Worm (Caenorhabditis elegans) whole organism, early embryonic: ENCODE results near the gene nhr-253.

Experiments used
- B0310.2 ChIP-seq: sonication (generic microtip); optimal IDR thresholded peaks from 2 replicates; lab custom pipeline; 2016; ENCODE audit warnings: mild to moderate bottlenecking, missing genetic modification characterization, missing compliant biosample characterization
- F13C5.2 ChIP-seq: sonication (generic microtip); optimal IDR thresholded peaks from 2 replicates; lab custom pipeline; 2017; ENCODE audit warnings: mild to moderate bottlenecking, missing genetic modification characterization, inconsistent platforms, missing compliant biosample characterization
- aly-1 ChIP-seq: sonication (generic microtip); optimal IDR thresholded peaks from 2 replicates; lab custom pipeline; 2016; ENCODE audit warnings: missing genetic modification characterization, missing compliant biosample characterization
- ama-1 ChIP-seq: fragments of 150-350 bp; optimal IDR thresholded peaks from 2 replicates; lab custom pipeline; 2014
- ceh-13 ChIP-seq: fragments of 200-800 bp; sonication (Bioruptor generic); optimal IDR thresholded peaks from 2 replicates; lab custom pipeline; 2018; ENCODE audit warnings: mild to moderate bottlenecking, missing genetic modification characterization, missing compliant biosample characterization
- ceh-36 ChIP-seq: sonication (generic microtip); optimal IDR thresholded peaks from 2 replicates; lab custom pipeline; 2016; ENCODE audit warnings: missing genetic modification characterization, inconsistent platforms, missing compliant biosample characterization
- ets-7 ChIP-seq: sonication (generic microtip); optimal IDR thresholded peaks from 2 replicates; lab custom pipeline; 2016; ENCODE audit warnings: missing genotype, missing genetic modification characterization, missing compliant biosample characterization
- flt-1 ChIP-seq: fragments of 200-800 bp; sonication (Bioruptor generic); IDR thresholded peaks from 2 replicates; pipeline ENCODE4 v1.3.6; 2022; ENCODE audit warnings: missing genetic modification characterization, missing compliant biosample characterization
- hmbx-1 ChIP-seq: sonication (generic microtip); optimal IDR thresholded peaks from 2 replicates; lab custom pipeline; 2016; ENCODE audit warnings: mild to moderate bottlenecking, missing genetic modification characterization, missing compliant biosample characterization
- hmg-4 ChIP-seq: fragments of 200-800 bp; sonication (Bioruptor generic); optimal IDR thresholded peaks from 2 replicates; lab custom pipeline; 2018; ENCODE audit warnings: mild to moderate bottlenecking, missing genetic modification characterization, missing compliant biosample characterization
- hnd-1 ChIP-seq: sonication (generic microtip); optimal IDR thresholded peaks from 2 replicates; lab custom pipeline; 2016; ENCODE audit warnings: missing genetic modification characterization, missing compliant biosample characterization
- pes-1 ChIP-seq: fragments of 200-800 bp; sonication (Bioruptor generic); IDR thresholded peaks from 2 replicates; pipeline ENCODE4 v1.3.6; 2022; ENCODE audit warnings: missing genetic modification reagents, missing genetic modification characterization, missing compliant biosample characterization
- scrt-1 ChIP-seq: fragments of 200-800 bp; sonication (Bioruptor generic); IDR thresholded peaks from 2 replicates; pipeline ENCODE4 v1.3.6; 2022; ENCODE audit warnings: missing genetic modification characterization, missing compliant biosample characterization
- sea-1 ChIP-seq: fragments of 200-800 bp; sonication (Bioruptor generic); conservative IDR thresholded peaks from 2 replicates; pipeline ENCODE4 v1.3.6; 2022; ENCODE audit warnings: missing genetic modification characterization, missing compliant biosample characterization
- tbx-11 ChIP-seq: fragments of 200-800 bp; sonication (Bioruptor generic); IDR thresholded peaks from 2 replicates; pipeline ENCODE4 v1.3.6; 2022; ENCODE audit warnings: missing genetic modification characterization, missing compliant biosample characterization
- tbx-37 ChIP-seq: fragments of 200-800 bp; sonication (Bioruptor generic); conservative IDR thresholded peaks from 2 replicates; pipeline ENCODE4 v1.3.6; 2022; ENCODE audit warnings: missing genetic modification reagents, missing genetic modification characterization, missing compliant biosample characterization
- tra-4 ChIP-seq: sonication (generic microtip); optimal IDR thresholded peaks from 2 replicates; lab custom pipeline; 2017; ENCODE audit warnings: missing genetic modification characterization, missing compliant biosample characterization

nhr-253 gene

ce11 chrV:358473-358872 is 37.9 kb upstream of the nhr-253 start:
- no peak for TF ChIP-seq ceh-13 (GFP tag; lab: Kevin White, UChicago)
- no peak for TF ChIP-seq F13C5.2 (tag; lab: Kevin White, UChicago)
- no peak for TF ChIP-seq scrt-1 (GFP tag; lab: Robert Waterston, UW)
- TF ChIP-seq tbx-37, result no peak
- no peak for TF ChIP-seq hmg-4
- TF ChIP-seq ceh-36 (tag; lab: Kevin White, UChicago), result no peak
- no peak for TF ChIP-seq flt-1 (GFP tag; lab: Robert Waterston, UW)
- TF ChIP-seq ama-1 (lab: Kevin White, UChicago), result no peak
- TF ChIP-seq tbx-11 (GFP tag; lab: Robert Waterston, UW), result no peak
- TF ChIP-seq pes-1 (GFP tag; lab: Robert Waterston, UW), result no peak
- TF ChIP-seq tra-4 (tag; lab: Kevin White, UChicago), result no peak
- TF ChIP-seq aly-1 (tag; lab: Kevin White, UChicago), result no peak
- TF ChIP-seq ets-7 (tag; lab: Kevin White, UChicago), result no peak
- no peak for TF ChIP-seq hmbx-1
- no peak for TF ChIP-seq sea-1 (GFP tag; lab: Robert Waterston, UW)
- no peak for TF ChIP-seq hnd-1 (tag; lab: Kevin White, UChicago)
- no peak for TF ChIP-seq B0310.2 (tag; lab: Kevin White, UChicago)

ce11 chrV:359466-359865 is 36.9 kb upstream of the nhr-253 start, which contains the start of gene T22H9.1:
Gene T22H9.1, plus strand, starts transcription at chrV:359766.
- TF ChIP-seq flt-1 (GFP tag; lab: Robert Waterston, UW) (no peak), tbx-11 (GFP tag; lab: Robert Waterston, UW) (no peak), ets-7 (tag; lab: Kevin White, UChicago) (no peak), scrt-1 (GFP tag; lab: Robert Waterston, UW) (no peak), tbx-37 (no peak), B0310.2 (tag; lab: Kevin White, UChicago) (no peak), ceh-36 (tag; lab: Kevin White, UChicago) (no peak), pes-1 (GFP tag; lab: Robert Waterston, UW) (no peak), aly-1 (tag; lab: Kevin White, UChicago) (no peak), ceh-13 (GFP tag; lab: Kevin White, UChicago) (no peak), hmbx-1 (no peak), tra-4 (tag; lab: Kevin White, UChicago) (no peak), hmg-4 (no peak), hnd-1 (tag; lab: Kevin White, UChicago) (no peak), ama-1 (lab: Kevin White, UChicago) (no peak), sea-1 (GFP tag; lab: Robert Waterston, UW) (no peak), F13C5.2 (tag; lab: Kevin White, UChicago) (no peak)

ce11 chrV:360068-360467 is 36.3 kb upstream of the nhr-253 start:
- TF ChIP-seq F13C5.2 (tag; lab: Kevin White, UChicago), result no peak

ce11 chrV:361291-361690 is 35.1 kb upstream of the nhr-253 start:
- no peak for TF ChIP-seq scrt-1 (GFP tag; lab: Robert Waterston, UW)
- TF ChIP-seq B0310.2 (tag; lab: Kevin White, UChicago), result no peak
- TF ChIP-seq aly-1 (tag; lab: Kevin White, UChicago), result peak; percentile 0

- TF ChIP-seq B0310.2 (tag; lab: Kevin White, UChicago), result no peak
- no peak for TF ChIP-seq tra-4 (tag; lab: Kevin White, UChicago)
- no peak for TF ChIP-seq F13C5.2 (tag; lab: Kevin White, UChicago)
- no peak for TF ChIP-seq scrt-1 (GFP tag; lab: Robert Waterston, UW)
- no peak for TF ChIP-seq tbx-37
- TF ChIP-seq hmg-4, result no peak
- no peak for TF ChIP-seq hnd-1 (tag; lab: Kevin White, UChicago)
- no peak for TF ChIP-seq ceh-36 (tag; lab: Kevin White, UChicago)
- TF ChIP-seq aly-1 (tag; lab: Kevin White, UChicago), result no peak
- TF ChIP-seq sea-1 (GFP tag; lab: Robert Waterston, UW), result no peak
- no peak for TF ChIP-seq flt-1 (GFP tag; lab: Robert Waterston, UW)
- TF ChIP-seq ama-1 (lab: Kevin White, UChicago), result no peak
- TF ChIP-seq ets-7 (tag; lab: Kevin White, UChicago), result no peak
- TF ChIP-seq pes-1 (GFP tag; lab: Robert Waterston, UW), result no peak
- no peak for TF ChIP-seq ceh-13 (GFP tag; lab: Kevin White, UChicago)
- TF ChIP-seq hmbx-1, result no peak
- no peak for TF ChIP-seq tbx-11 (GFP tag; lab: Robert Waterston, UW)
These were observed 31.7 kb upstream of the nhr-253 start, which contains the start of gene mltn-6 for ce11 chrV:364650-365049. Gene mltn-6, plus strand, starts transcription at chrV:364950.

- TF ChIP-seq tra-4 (tag; lab: Kevin White, UChicago) (no peak), pes-1 (GFP tag; lab: Robert Waterston, UW) (no peak), ama-1 (lab: Kevin White, UChicago) (no peak), ceh-36 (tag; lab: Kevin White, UChicago) (no peak), ets-7 (tag; lab: Kevin White, UChicago) (no peak), tbx-11 (GFP tag; lab: Robert Waterston, UW) (no peak), sea-1 (GFP tag; lab: Robert Waterston, UW) (no peak), aly-1 (tag; lab: Kevin White, UChicago) (no peak), tbx-37 (no peak), scrt-1 (GFP tag; lab: Robert Waterston, UW) (no peak), ceh-13 (GFP tag; lab: Kevin White, UChicago) (no peak), hmg-4 (no peak)
These were observed 26.4 kb upstream of the nhr-253 start, which contains the start of gene mltn-7 for ce11 chrV:370033-370432. Gene mltn-7, plus strand, starts transcription at chrV:370333.

ce11 chrV:373192-373591 is 23.2 kb upstream of the nhr-253 start:
- no peak for TF ChIP-seq B0310.2 (tag; lab: Kevin White, UChicago)
- peak; percentile 67 for TF ChIP-seq ceh-36 (tag; lab: Kevin White, UChicago)
